Fruit fly (Drosophila melanogaster): Measurements from ENCODE around the gene PGAP1.

- TF ChIP-seq usp (GFP tag; optimal IDR thresholded peaks at IDR 0.05) (no peak), EcR (GFP tag; optimal IDR thresholded peaks at IDR 0.05) (no peak), psq (optimal IDR thresholded peaks at IDR 0.05) (no peak), Dll (optimal IDR thresholded peaks at IDR 0.05) (no peak), pan (optimal IDR thresholded peaks at IDR 0.05) (no peak), CG8478 (optimal IDR thresholded peaks at IDR 0.05) (no peak)
Measured at dm6 chrX:5649998-5650397, 39.3 kb downstream of the PGAP1 start.

All from whole organism.